Worm (Caenorhabditis elegans) whole organism, L2 larva: ENCODE data around the gene Y49F6B.19.

ENCODE experiments used
- ZK546.5 ChIP-seq: sonication (generic microtip); optimal IDR thresholded peaks from 2 replicates; lab custom pipeline; 2017; ENCODE audit warnings: missing biosample characterization, missing genetic modification characterization
- elt-3 ChIP-seq: sonication (generic microtip); optimal IDR thresholded peaks from 2 replicates; lab custom pipeline; 2017; ENCODE audit warnings: missing biosample characterization, missing genetic modification characterization
- mdl-1 ChIP-seq, 2 experiments: fragments of 150-350 bp in 1 of 2; sonication (generic microtip) in 1 of 2; optimal IDR thresholded peaks; 2 replicates each; lab custom pipeline; 2017; ENCODE audit warnings: missing biosample characterization in 2 of 2, missing genetic modification characterization in 2 of 2
- nhr-12 ChIP-seq: fragments of 150-350 bp; optimal IDR thresholded peaks from 2 replicates; lab custom pipeline; 2014; ENCODE audit warnings: missing biosample characterization, missing genetic modification characterization
- nhr-23 ChIP-seq: fragments of 150-350 bp; optimal IDR thresholded peaks from 2 replicates; lab custom pipeline; 2014; ENCODE audit warnings: missing biosample characterization, missing genetic modification reagents, missing genetic modification characterization
- zag-1 ChIP-seq: fragments of 150-350 bp; optimal IDR thresholded peaks from 2 replicates; lab custom pipeline; 2014; ENCODE audit warnings: missing biosample characterization, missing genetic modification characterization

- TF ChIP-seq mdl-1 (tag; optimal IDR thresholded peaks at IDR 0.05; lab: Kevin White, UChicago) (no peak), ZK546.5 (no peak), nhr-12 (tag; lab: Kevin White, UChicago) (no peak), zag-1 (tag; lab: Kevin White, UChicago) (no peak), nhr-23 (tag; lab: Kevin White, UChicago) (no peak), elt-3 (tag; lab: Kevin White, UChicago) (no peak)
Observed at ce11 chrII:3472817-3473216, 39.3 kb downstream of the Y49F6B.19 start, which contains the start of gene Y49F6B.6.
